Worm (Caenorhabditis elegans) whole organism, mixed stage, embryonic: ENCODE data around the gene cpna-2.

ENCODE experiments used
- M03D4.4 ChIP-seq: sonication (generic microtip); optimal IDR thresholded peaks from 2 replicates; lab custom pipeline; 2017; ENCODE audit warnings: mild to moderate bottlenecking, missing genetic modification characterization, missing compliant biosample characterization
- bed-3 ChIP-seq: fragments of 200-800 bp; sonication (Bioruptor generic); optimal IDR thresholded peaks from 3 replicates; lab custom pipeline; 2018; ENCODE audit warnings: mild to moderate bottlenecking, missing genetic modification characterization, moderate library complexity, missing compliant biosample characterization
- ceh-39 ChIP-seq: fragments of 150-350 bp; optimal IDR thresholded peaks from 2 replicates; lab custom pipeline; 2014; ENCODE audit warnings: missing biosample characterization, missing genetic modification characterization
- ceh-43 ChIP-seq: fragments of 200-800 bp; sonication (Bioruptor generic); optimal IDR thresholded peaks from 2 replicates; lab custom pipeline; 2018; ENCODE audit warnings: mild to moderate bottlenecking, missing genetic modification characterization, moderate library complexity, missing compliant biosample characterization
- ceh-83 ChIP-seq: fragments of 200-800 bp; sonication (Bioruptor generic); optimal IDR thresholded peaks from 2 replicates; lab custom pipeline; 2018; ENCODE audit warnings: mild to moderate bottlenecking, missing genetic modification characterization, missing compliant biosample characterization
- ces-1 ChIP-seq: fragments of 150-350 bp; optimal IDR thresholded peaks from 2 replicates; lab custom pipeline; 2014; ENCODE audit warnings: missing biosample characterization, missing genetic modification reagents, missing genetic modification characterization
- cnd-1 ChIP-seq: fragments of 200-800 bp; sonication (Bioruptor generic); optimal IDR thresholded peaks from 2 replicates; lab custom pipeline; 2018; ENCODE audit warnings: mild to moderate bottlenecking, missing genetic modification characterization, missing compliant biosample characterization
- drap-1 ChIP-seq: fragments of 200-800 bp; sonication (Bioruptor generic); optimal IDR thresholded peaks from 3 replicates; lab custom pipeline; 2018; ENCODE audit warnings: mild to moderate bottlenecking, missing genetic modification characterization, missing compliant biosample characterization
- elt-1 ChIP-seq: sonication (generic microtip); optimal IDR thresholded peaks from 2 replicates; lab custom pipeline; 2017; ENCODE audit warnings: missing genetic modification characterization, mild to moderate bottlenecking, missing compliant biosample characterization, antibody characterized with exemption, moderate library complexity, borderline replicate concordance; ENCODE audit not compliant: insufficient read depth
- elt-3 ChIP-seq: fragments of 150-350 bp; optimal IDR thresholded peaks from 2 replicates; lab custom pipeline; 2014; ENCODE audit warnings: missing biosample characterization, missing genetic modification characterization
- ham-2 ChIP-seq: fragments of 200-800 bp; sonication (Bioruptor generic); optimal IDR thresholded peaks from 2 replicates; lab custom pipeline; 2018; ENCODE audit warnings: mild to moderate bottlenecking, missing genetic modification characterization, missing compliant biosample characterization
- hlh-1 ChIP-seq: fragments of 150-350 bp; optimal IDR thresholded peaks from 2 replicates; lab custom pipeline; 2014; ENCODE audit warnings: missing biosample characterization, missing genetic modification reagents, missing genetic modification characterization
- lin-13 ChIP-seq: fragments of 150-350 bp; optimal IDR thresholded peaks from 2 replicates; lab custom pipeline; 2014; ENCODE audit warnings: missing biosample characterization, missing genetic modification characterization
- lin-32 ChIP-seq: fragments of 200-800 bp; sonication (Bioruptor generic); optimal IDR thresholded peaks from 2 replicates; lab custom pipeline; 2018; ENCODE audit warnings: mild to moderate bottlenecking, missing genetic modification characterization, missing compliant biosample characterization
- lsy-2 ChIP-seq: fragments of 150-350 bp; optimal IDR thresholded peaks from 2 replicates; lab custom pipeline; 2014; ENCODE audit warnings: missing biosample characterization, missing genetic modification characterization
- mab-5 ChIP-seq: fragments of 150-350 bp; optimal IDR thresholded peaks from 2 replicates; lab custom pipeline; 2014; ENCODE audit warnings: missing biosample characterization, missing genetic modification characterization
- mep-1 ChIP-seq: fragments of 150-350 bp; optimal IDR thresholded peaks from 2 replicates; lab custom pipeline; 2017; ENCODE audit warnings: missing biosample characterization, missing genetic modification reagents, missing genetic modification characterization, inconsistent platforms
- mls-2 ChIP-seq: sonication (generic microtip); optimal IDR thresholded peaks from 2 replicates; lab custom pipeline; 2016; ENCODE audit warnings: mild to moderate bottlenecking, missing genetic modification characterization, moderate library complexity, missing compliant biosample characterization
- nhr-2 ChIP-seq: fragments of 150-350 bp; optimal IDR thresholded peaks from 2 replicates; lab custom pipeline; 2014; ENCODE audit warnings: missing biosample characterization, missing genetic modification characterization
- nhr-237 ChIP-seq: fragments of 150-350 bp; optimal IDR thresholded peaks from 2 replicates; lab custom pipeline; 2014; ENCODE audit warnings: missing biosample characterization, missing genetic modification characterization
- nhr-28 ChIP-seq: fragments of 150-350 bp; optimal IDR thresholded peaks from 2 replicates; lab custom pipeline; 2014; ENCODE audit warnings: missing biosample characterization, missing genetic modification characterization
- nhr-76 ChIP-seq: sonication (generic microtip); optimal IDR thresholded peaks from 2 replicates; lab custom pipeline; 2017; ENCODE audit warnings: missing biosample characterization, missing genetic modification characterization
- sem-2 ChIP-seq: fragments of 200-800 bp; sonication (Bioruptor generic); optimal IDR thresholded peaks from 2 replicates; lab custom pipeline; 2018; ENCODE audit warnings: mild to moderate bottlenecking, missing genetic modification characterization, missing compliant biosample characterization
- tbx-8 ChIP-seq: fragments of 200-800 bp; sonication (Bioruptor generic); optimal IDR thresholded peaks from 2 replicates; lab custom pipeline; 2018; ENCODE audit warnings: mild to moderate bottlenecking, missing genetic modification characterization, moderate library complexity, missing compliant biosample characterization
- unc-120 ChIP-seq: sonication (generic microtip); optimal IDR thresholded peaks from 2 replicates; lab custom pipeline; 2017; ENCODE audit warnings: missing genetic modification characterization, missing compliant biosample characterization; ENCODE audit not compliant: poor library complexity, severe bottlenecking
- unc-39 ChIP-seq: fragments of 150-350 bp; optimal IDR thresholded peaks from 2 replicates; lab custom pipeline; 2014; ENCODE audit warnings: missing biosample characterization, missing genetic modification characterization
- unc-62 ChIP-seq: fragments of 150-350 bp; optimal IDR thresholded peaks from 2 replicates; lab custom pipeline; 2014; ENCODE audit warnings: missing biosample characterization, missing genetic modification reagents, missing genetic modification characterization
- zip-8 ChIP-seq: fragments of 150-350 bp; optimal IDR thresholded peaks from 2 replicates; lab custom pipeline; 2014; ENCODE audit warnings: missing biosample characterization, missing genetic modification characterization
- ztf-11 ChIP-seq: fragments of 150-350 bp; optimal IDR thresholded peaks from 2 replicates; lab custom pipeline; 2014; ENCODE audit warnings: missing biosample characterization, missing genetic modification characterization

cpna-2 gene

DNA sequence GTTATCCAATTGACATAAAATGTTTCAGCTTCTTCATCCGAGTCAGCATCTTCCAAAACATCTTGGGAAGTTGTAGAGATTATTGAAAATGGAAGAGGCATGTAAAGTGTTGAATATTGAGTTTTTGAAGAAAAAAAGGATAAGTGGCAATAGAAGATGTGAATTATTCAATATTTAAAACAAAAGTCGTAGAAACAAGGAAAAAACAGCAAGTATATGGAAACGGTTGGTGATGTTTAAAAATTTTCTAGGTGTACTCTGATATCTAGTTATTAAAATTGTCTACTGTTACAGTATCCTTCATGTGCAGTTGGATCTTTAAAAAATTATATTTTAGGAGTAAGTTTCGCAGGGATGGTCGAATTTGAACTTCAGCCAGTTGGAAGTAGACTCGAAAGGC is 47.2 kb downstream of the cpna-2 start, which contains the start of gene C06A8.8:
Gene C06A8.8 (minus strand): TSS at position 101 of the 400 bp plus-strand sequence.
- TF ChIP-seq M03D4.4: no peak
- TF ChIP-seq unc-62 (GFP tag; lab: Kevin White, UChicago): no peak
- no peak for TF ChIP-seq ceh-83 (GFP tag; lab: Kevin White, UChicago)
- TF ChIP-seq bed-3: no peak
- TF ChIP-seq ham-2 (GFP tag; lab: Kevin White, UChicago): no peak
- no peak for TF ChIP-seq ceh-39 (tag; lab: Kevin White, UChicago)

DNA sequence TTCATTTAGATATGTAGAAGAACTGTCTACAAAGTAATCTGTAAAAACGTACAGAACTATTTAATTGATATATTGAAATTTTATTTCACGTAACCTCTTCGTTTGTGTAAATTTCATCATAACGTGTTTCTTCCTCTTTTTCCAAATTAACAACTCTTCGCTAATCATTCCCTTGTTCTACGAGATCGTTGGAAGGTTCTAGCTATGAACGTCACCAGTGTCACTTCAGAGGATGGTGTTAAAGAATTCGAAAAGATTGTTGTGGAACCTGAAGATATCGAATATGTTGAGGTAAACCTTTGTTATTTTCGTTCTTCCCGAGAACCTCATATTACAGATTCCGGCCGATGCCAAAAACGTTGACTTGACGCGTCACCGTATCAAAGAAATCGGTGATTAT is 47.7 kb downstream of the cpna-2 start, which contains the start of gene C06A8.6:
Gene C06A8.6 (plus strand): TSS at position 89 of the 400 bp plus-strand sequence.
- no peak for TF ChIP-seq nhr-237 (tag; lab: Kevin White, UChicago)
- TF ChIP-seq sem-2 (GFP tag; lab: Kevin White, UChicago): no peak

DNA sequence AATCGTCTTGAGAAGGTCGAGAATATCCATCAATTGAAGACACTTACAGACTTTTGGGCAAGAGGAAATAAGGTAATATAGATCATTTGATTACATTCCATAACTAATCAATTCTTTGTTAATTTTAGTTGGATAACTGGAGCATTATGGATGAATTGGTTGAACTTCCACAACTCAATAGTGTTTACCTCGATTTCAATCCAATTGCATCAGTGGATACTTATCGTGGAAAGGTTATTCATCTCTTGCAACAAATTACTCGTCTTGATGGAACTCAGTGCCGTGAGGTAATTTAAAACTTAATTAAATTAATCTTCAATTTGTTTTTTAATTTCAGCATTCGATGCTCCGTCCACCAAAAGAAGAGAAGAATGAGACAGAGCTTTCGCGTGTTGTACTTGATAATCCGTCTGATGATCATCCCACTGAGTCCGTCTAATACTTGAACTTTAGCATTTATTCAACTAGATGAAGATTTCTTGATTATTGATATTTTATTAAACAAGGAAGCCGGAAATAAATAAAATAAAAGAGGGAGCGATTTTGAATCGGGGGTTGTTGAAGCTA is 48.8 kb downstream of the cpna-2 start:
- TF ChIP-seq zip-8 (tag; lab: Kevin White, UChicago) (no peak), hlh-1 (tag; lab: Kevin White, UChicago) (no peak), lsy-2 (tag; lab: Kevin White, UChicago) (no peak), unc-120 (tag; lab: Kevin White, UChicago) (no peak)

DNA sequence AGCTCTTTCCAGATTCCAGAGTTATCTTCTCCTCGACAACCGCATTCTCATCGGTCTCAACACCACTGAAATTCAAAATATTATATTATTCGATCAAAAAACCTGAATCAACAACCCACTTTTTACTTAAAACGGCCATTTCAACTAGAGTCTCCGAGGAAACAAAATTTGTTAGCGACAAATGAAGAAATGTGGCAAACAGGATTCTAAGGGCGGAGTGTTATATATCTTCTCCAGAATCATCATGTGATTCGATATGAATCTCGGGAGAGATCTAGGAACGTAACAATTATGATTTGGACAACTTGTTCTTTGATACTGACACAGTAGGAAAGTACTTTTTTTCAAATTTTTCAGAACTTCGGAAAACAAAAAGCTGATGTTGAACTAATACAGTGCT is 51.5 kb downstream of the cpna-2 start:
- TF ChIP-seq elt-1 (tag; lab: Kevin White, UChicago): peak; percentile 63
- no peak for TF ChIP-seq nhr-28 (tag; lab: Kevin White, UChicago)
- TF ChIP-seq, all 35 proteins: peak for 1

DNA sequence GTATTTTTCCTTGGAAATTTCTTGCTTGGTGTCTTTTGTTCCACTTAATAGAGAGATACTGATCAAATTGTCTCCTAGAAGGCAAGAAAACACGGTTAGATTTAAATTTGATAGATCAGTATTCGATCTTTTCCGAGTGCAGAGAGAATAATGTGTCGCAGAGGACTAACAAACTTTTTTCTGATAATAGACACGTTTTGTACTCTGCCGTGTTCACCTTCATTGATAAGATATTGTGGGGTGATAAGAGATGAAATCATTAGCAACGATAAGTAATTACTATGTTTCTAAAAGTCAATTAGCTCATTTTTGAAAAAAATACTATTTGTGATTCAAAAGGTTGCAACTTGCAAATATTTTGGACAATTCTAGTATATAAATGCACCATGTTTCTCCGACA is 52.0 kb downstream of the cpna-2 start:
- TF ChIP-seq elt-3 (peak; percentile 39), elt-1 (tag; lab: Kevin White, UChicago) (peak; percentile 13), mls-2 (no peak)

DNA sequence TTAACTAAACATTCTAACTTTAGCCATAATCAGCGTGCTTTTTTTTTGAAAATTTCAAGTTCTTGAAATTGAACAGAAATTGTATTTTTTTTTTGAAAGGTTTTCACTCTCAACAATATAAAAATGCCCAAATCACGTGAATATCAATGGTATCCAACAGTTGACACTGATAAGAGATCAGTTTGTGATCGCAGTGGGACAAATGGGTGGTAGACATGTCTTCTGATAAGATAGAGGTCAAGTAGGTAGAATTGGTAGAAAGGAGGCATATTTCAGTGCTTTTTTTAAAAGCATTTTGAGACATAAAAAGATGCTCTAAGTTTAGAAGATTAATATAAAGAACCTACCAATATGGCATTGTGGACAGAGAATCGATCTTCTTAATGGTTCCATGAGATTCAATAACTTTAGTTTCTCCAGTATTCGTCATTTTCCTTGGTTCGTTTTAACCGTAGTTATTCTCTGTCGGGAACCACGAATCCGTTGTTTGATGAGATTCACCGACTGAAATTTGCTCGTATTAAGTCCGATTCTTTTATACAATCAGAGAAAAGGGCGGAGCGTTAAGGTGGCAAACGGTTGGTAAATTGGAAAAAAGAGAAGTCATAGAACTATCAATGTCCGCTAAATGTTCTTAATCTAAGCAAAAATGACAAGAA is 52.7 kb downstream of the cpna-2 start, which contains the start of gene mthf-1:
Gene mthf-1 (minus strand): TSS at position 504 of the 659 bp plus-strand sequence.
- TF ChIP-seq zip-8 (tag; lab: Kevin White, UChicago): no peak
- no peak for TF ChIP-seq unc-120 (tag; lab: Kevin White, UChicago)
- TF ChIP-seq elt-1 (tag; lab: Kevin White, UChicago): peak; percentile 7

DNA sequence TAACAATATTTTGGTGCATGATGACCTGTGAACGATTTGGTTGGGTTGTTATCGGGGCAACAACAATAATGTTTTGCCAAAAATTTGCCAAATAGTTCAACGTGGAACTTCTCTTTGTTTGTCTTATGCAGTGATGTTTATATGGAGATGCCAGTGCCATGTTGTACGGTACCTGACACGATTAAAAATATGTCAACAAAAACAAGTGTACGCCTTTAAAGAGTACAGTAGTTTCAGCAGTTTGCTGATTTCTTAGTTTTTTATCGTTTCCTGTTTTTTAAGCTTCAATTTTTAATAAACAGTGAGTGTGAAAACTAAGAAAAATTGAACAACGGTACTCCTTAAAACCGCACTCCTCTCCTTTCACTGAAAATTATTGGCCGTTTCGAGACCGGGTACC is 53.6 kb downstream of the cpna-2 start:
- no peak for TF ChIP-seq unc-62 (GFP tag; lab: Kevin White, UChicago)
- no peak for TF ChIP-seq ceh-83 (GFP tag; lab: Kevin White, UChicago)
- no peak for TF ChIP-seq unc-39 (tag; lab: Kevin White, UChicago)
- TF ChIP-seq zip-8 (tag; lab: Kevin White, UChicago): no peak
- TF ChIP-seq mls-2: no peak
- TF ChIP-seq ceh-43: no peak
- TF ChIP-seq ham-2 (GFP tag; lab: Kevin White, UChicago): no peak
- TF ChIP-seq ces-1 (GFP tag; lab: Kevin White, UChicago): no peak
- TF ChIP-seq M03D4.4: no peak
- no peak for TF ChIP-seq mep-1 (tag; lab: Kevin White, UChicago)
- no peak for TF ChIP-seq elt-1 (tag; lab: Kevin White, UChicago)
- TF ChIP-seq nhr-2 (tag; lab: Kevin White, UChicago): no peak
- no peak for TF ChIP-seq lin-13 (tag; lab: Kevin White, UChicago)
- TF ChIP-seq nhr-76: no peak

DNA sequence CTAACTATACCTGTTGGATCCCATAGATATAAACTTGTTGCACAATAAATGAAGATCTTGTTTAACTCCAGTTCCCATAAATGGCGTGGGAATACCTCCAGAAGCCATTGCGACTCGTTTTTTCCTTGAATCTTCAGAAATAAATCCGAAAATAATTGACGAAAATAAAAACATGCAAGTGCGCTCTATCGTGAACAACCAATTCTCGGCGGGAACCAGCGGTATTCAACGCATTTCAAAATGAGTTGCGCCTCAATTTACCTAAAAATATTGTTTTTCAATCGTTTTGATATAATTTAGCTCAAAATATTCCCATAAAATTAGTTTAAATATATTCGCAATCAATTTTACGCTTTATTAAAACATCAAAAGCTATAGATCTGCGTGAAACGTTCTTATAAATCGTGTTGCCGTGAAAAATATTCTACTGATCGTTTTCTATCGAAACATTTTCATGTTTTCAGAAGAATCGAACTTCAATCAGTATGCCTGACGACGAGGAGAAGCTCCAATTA is 56.5 kb downstream of the cpna-2 start, which contains the start of the genes snpc-1.1 and spdl-1:
Gene snpc-1.1 (minus strand): TSS at position 200 of the 515 bp plus-strand sequence.
Gene spdl-1 (plus strand): TSS at position 465 of the 515 bp plus-strand sequence.
- TF ChIP-seq nhr-28 (tag; lab: Kevin White, UChicago): no peak
- TF ChIP-seq elt-1 (tag; lab: Kevin White, UChicago): no peak
- TF ChIP-seq lsy-2 (tag; lab: Kevin White, UChicago): peak; percentile 41
- TF ChIP-seq ztf-11: no peak
- no peak for TF ChIP-seq ceh-83 (GFP tag; lab: Kevin White, UChicago)
- TF ChIP-seq M03D4.4: no peak
- TF ChIP-seq bed-3: no peak
- TF ChIP-seq mls-2: no peak
- no peak for TF ChIP-seq drap-1 (GFP tag; lab: Kevin White, UChicago)
- no peak for TF ChIP-seq lin-32
- TF ChIP-seq ceh-39 (tag; lab: Kevin White, UChicago): peak; percentile 37
- no peak for TF ChIP-seq unc-120 (tag; lab: Kevin White, UChicago)
- TF ChIP-seq sem-2 (GFP tag; lab: Kevin White, UChicago): no peak
- no peak for TF ChIP-seq mab-5
- no peak for TF ChIP-seq ces-1 (GFP tag; lab: Kevin White, UChicago)
- no peak for TF ChIP-seq lin-13 (tag; lab: Kevin White, UChicago)
- no peak for TF ChIP-seq ham-2 (GFP tag; lab: Kevin White, UChicago)
- TF ChIP-seq cnd-1 (tag; lab: Kevin White, UChicago): no peak
- TF ChIP-seq mep-1 (tag; lab: Kevin White, UChicago): peak; percentile 58
- no peak for TF ChIP-seq tbx-8 (GFP tag; lab: Kevin White, UChicago)
- TF ChIP-seq ceh-43: no peak
- TF ChIP-seq, all 35 proteins: peak for 3
